Worm (Caenorhabditis elegans): ENCODE data around the gene rpn-1.

Gene rpn-1

DNA sequence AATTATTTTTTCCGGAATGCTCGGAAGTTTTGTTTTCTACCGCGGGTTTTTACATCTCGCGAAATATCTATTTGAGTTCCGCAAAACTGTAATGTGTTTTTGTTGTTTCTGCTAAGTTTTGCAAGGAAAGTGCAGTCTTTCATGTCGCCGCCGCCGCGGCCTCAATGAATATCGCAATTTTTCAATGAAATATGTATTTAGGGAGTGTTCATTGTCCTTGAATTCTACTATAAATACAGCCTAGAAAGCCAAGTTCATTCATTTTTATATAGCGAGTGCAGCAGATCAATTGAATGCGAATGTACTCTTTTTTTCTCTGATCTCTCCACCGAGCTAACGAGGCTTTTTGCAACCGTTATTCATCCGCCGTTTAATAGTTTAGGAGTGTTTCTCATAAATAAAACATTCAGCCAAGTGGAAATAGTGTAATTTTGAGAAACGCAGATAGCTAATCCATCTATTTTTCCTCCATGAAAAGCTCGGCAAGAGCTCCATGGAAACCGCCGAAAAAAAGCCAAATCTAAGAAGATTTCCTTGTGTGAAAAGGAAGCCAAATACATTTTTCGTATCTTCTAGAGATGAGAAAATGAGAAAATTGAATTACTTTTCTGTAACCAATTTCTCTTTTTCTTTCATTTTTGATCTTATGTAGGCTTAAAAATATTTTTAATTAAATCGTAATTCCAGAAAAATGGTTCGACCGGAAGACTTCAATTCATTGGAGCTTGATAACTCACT lies 3.3 kb upstream of the rpn-1 start, which contains the start of gene T22D1.3:
Gene T22D1.3, plus strand, starts transcription at position 688 of the 738 bp plus-strand sequence.
- no peak for TF ChIP-seq unc-62 (GFP tag; optimal IDR thresholded peaks at IDR 0.05)

DNA sequence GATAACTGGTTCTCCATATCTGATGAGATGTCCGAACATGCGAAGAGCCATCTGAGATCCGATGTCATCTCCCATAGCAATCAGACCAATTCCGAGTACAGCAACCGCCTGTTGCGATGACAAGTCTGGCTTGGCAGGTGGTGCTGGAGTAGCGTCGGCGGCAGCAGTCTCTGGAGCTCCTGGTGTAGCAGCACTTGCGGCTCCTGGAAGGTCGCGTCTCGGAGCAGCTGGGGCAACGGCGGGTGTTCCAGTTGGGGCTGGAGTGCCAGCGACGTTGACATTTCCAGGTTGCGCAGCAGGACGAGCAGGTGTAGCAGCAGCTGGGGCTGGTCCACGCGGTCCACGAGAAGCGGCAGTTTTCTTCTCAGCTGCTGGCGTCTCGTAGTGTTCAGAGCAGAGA lies 2.2 kb downstream of the rpn-1 start:
- TF ChIP-seq unc-62 (GFP tag; optimal IDR thresholded peaks at IDR 0.05): no peak

DNA sequence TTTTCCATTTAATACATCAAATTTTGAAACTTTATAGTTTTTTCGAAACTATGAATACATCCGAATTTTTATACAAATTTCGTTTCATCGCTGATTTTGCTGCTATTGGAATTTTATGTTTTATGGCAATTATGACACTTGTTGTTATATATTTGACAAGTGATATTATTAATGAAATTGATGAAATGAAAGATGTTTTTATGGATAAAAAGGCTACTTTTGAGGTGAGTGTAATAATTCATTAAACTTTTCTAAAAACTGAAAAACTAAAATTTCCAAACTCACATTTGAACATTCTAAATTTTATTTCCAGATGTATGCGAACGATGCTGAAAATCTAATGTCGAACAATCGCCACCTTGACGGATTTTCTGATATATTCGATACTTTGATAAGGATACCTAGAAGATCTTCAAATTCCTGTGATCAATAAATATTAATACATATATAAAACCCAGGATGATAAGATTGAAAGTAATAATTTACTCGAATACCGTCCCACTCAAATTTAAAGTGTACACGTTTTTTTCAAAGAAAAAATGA lies 3.7 kb downstream of the rpn-1 start, which contains the start of the genes T22D1.17 and T22D1.8:
Gene T22D1.17, plus strand, starts transcription at position 51 of the 543 bp plus-strand sequence.
Gene T22D1.8, minus strand, starts transcription at position 402 of the 543 bp plus-strand sequence.
- TF ChIP-seq unc-62 (GFP tag; optimal IDR thresholded peaks at IDR 0.05): no peak

DNA sequence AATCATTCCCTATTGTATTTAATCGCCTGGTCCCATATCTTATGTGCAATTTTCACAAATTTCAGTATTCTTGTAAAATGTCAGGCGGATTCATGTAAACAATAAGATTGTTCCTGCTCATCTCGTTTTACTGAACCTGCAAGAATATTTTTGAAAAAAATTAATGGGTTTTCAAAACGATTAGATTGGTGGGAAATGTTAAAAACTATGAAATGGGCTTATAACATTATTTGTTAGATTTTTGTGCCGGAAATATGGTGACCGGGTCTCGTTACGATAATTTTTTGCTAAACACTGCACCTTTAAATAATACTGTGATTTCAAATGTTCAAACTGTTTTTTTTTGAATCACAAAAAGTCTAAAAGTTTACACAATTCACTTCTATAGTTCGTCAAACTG lies 4.3 kb downstream of the rpn-1 start:
- TF ChIP-seq unc-62 (GFP tag; optimal IDR thresholded peaks at IDR 0.05): no peak

DNA sequence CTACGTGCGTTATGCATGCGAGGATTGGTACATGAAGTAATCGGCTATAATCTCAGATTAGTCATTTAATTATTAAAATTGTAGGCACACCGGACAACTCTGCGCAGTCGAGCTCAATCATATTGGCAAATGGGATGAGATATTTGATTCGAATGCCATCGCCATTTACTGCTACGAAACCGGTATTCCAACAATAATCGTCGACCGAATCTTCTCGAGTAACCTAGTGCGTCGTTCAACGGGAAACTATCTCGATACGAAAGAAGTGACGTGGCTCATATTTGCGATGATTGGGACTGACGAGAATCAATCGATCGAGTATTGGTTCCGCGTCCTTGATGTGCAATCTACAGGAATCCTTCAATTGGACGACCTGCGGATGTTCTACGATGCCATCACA lies 5.1 kb downstream of the rpn-1 start:
- no peak for TF ChIP-seq unc-62 (GFP tag; optimal IDR thresholded peaks at IDR 0.05)

- no peak for TF ChIP-seq unc-62 (GFP tag; optimal IDR thresholded peaks at IDR 0.05)
Observed at ce11 chrIV:6903575-6903974, 6.1 kb downstream of the rpn-1 start, which contains the start of gene T22D1.5. TSS of gene T22D1.5 (plus strand) at chrIV:6903950.

DNA sequence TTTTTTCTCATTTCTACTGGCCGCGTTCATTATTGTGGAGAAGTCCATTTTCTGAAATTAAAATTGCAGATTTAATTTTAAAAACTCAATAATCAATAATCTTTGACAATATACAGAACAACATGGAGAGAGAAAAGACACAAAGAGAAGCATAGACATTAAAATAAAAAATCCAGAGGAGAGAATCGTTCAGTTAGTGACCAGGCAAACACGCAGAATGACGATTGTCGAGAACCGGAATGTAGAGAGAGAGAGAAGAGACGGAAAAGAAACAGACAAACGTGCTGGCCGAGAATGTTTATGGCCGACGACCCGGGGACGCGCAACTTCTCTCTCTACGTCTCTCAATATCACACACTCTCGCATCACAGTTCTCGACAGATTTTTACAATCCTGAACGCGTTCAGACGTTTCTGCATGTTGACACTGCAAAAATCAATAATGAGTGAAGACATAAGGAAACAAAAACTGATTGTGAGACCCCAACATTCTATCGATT lies 22.1 kb downstream of the rpn-1 start, which contains the start of the genes T05A12.3 and T05A12.4:
Gene T05A12.3, minus strand, starts transcription at position 51 of the 499 bp plus-strand sequence.
Gene T05A12.4, plus strand, starts transcription at position 348 of the 499 bp plus-strand sequence.
- TF ChIP-seq unc-62 (GFP tag; optimal IDR thresholded peaks at IDR 0.05): no peak

DNA sequence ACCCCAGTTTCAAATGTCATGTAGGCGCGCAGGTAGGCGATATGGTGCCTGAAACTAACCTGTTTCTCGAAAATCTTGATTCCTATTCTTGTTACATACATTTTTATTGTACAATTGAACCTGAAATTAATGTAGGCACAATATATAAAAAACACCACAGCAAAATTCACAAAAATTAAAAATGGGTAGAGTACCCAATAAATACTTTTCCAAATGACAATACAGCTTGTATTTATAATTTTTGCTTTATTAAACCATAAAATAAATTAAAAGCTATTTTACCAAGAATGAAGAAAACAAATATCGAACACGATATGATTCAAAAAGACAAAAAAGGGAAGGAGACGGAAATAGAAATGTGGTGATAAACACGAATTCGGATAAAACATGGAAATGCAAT lies 26.4 kb downstream of the rpn-1 start, which contains the start of gene tre-2:
Gene tre-2, minus strand, starts transcription at position 101 of the 400 bp plus-strand sequence.
- TF ChIP-seq unc-62 (GFP tag; optimal IDR thresholded peaks at IDR 0.05): no peak

DNA sequence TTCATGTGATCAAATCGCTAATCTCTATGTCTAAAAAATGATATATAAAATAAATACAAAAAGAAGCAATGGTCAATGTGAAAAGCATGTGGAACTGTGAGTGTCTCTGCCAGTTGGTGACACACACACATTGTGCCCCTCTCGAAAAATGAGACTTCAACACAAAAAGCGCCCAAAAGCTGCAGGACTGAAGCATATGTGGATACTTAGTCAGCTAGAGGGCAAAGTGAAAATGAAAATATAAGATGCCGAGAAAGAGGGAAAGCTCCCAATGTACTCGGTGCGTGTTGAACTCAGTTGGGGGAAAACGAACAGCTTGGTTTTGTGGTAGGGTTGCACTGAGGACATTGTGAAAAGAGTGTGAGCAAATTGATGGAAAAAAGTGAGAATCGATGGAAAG lies 28.5 kb downstream of the rpn-1 start:
- TF ChIP-seq unc-62 (GFP tag; optimal IDR thresholded peaks at IDR 0.05): no peak

DNA sequence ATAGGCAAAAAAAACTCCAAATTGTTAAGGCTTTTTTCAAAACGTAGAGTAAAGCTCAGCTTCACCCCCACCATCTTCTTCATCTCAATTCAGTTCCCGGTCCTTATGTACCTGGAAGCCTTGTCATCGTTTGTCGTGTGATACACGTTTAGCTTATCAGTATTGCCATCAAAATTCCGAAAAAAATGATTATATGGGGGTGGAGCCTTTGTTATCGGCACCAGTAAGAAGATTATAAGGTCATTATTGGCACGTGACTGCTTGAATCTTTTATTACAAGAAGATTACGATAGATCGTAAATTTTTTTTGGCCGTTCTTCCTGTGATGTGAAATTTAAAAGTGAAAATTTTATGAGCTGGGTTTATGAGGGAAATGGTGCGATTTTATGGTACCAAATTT lies 29.3 kb downstream of the rpn-1 start:
- TF ChIP-seq unc-62 (GFP tag; optimal IDR thresholded peaks at IDR 0.05): no peak

ce11 chrIV:6879666-6880210 lies 30.0 kb downstream of the rpn-1 start:
- TF ChIP-seq unc-62 (GFP tag; optimal IDR thresholded peaks at IDR 0.05): no peak

- no peak for TF ChIP-seq unc-62 (GFP tag; optimal IDR thresholded peaks at IDR 0.05)
Observed at ce11 chrIV:6878912-6879554, 30.7 kb downstream of the rpn-1 start.

DNA sequence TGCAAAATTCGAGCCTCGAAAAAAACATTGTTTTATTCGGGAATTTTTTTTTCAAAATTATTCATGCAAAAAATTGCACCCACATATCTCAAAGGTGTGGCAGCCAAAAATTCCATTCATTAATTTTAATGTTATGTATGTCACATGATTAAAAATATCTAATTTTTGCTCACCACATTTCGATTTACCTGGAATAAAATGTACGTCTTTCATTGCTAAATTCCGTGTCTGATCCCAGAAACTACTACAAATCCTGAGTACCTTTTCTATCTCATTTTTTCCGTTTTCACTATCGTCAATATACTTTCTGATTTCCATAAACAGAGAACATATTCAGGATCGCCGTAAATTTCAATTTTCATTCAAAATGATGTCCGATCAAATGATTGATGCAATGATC lies 36.8 kb downstream of the rpn-1 start, which contains the start of gene srx-19:
Gene srx-19, plus strand, starts transcription at position 301 of the 400 bp plus-strand sequence.
- no peak for TF ChIP-seq unc-62 (GFP tag; optimal IDR thresholded peaks at IDR 0.05)

- no peak for TF ChIP-seq unc-62 (GFP tag; optimal IDR thresholded peaks at IDR 0.05)
Observed at ce11 chrIV:6867791-6868190, 41.9 kb downstream of the rpn-1 start, which contains the start of gene srx-20. TSS of gene srx-20 (plus strand) at chrIV:6868091.

DNA sequence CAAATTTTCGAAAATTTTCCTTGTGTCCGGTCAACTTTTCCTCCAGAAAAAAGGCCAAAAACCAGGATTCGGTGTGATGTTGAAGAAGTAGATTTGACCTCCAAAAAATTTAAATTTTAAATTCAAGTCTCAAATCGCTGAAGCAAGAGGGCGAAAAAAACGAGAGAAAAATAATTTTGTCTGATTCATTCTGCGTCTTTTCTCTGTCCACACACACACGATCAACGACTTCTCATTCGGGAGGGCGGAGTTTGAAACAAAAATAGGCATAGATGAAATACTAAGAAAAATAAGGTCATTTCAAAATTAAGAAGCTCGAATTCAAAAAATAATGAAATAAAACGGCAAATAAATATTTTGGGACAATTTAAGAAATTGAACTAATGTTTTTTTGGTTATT lies 50.4 kb downstream of the rpn-1 start, which contains the start of gene R13H7.2:
Gene R13H7.2, minus strand, starts transcription at position 101 of the 400 bp plus-strand sequence.
- no peak for TF ChIP-seq unc-62 (GFP tag; optimal IDR thresholded peaks at IDR 0.05)

Measured in whole organism, dauer.